In genomic region chr3R:12347659-12348058, dm6 we compare ENCODE assay signal across 3 fruit fly cellular contexts.
TF ChIP-seq lines count a peak whose summit lies in the region.

No protein-coding gene starts in this region.

- TF ChIP-seq CTCF in whole organism, embryonic (GFP tag; optimal IDR thresholded peaks at IDR 0.05; lab: Kevin White, UChicago): no peak

TF ChIP-seq in whole organism, adult, 20 proteins besides CTCF, POLR2A, EP300 and RAD21:
- TF ChIP-seq kay (GFP tag; lab: Kevin White, UChicago; ENCODE audit: borderline replicate concordance) (peak; percentile 45), Hr96 (GFP tag; optimal IDR thresholded peaks at IDR 0.05; lab: Kevin White, UChicago) (no peak)

TF ChIP-seq in whole organism, embryonic, 481 proteins besides CTCF, POLR2A, EP300 and RAD21:
- peak; percentile 20 for TF ChIP-seq CG12071 (GFP tag; optimal IDR thresholded peaks at IDR 0.05; lab: Kevin White, UChicago)
- TF ChIP-seq Dip2 (GFP tag; IDR thresholded peaks at IDR 0.05; lab: Robert Waterston, UW): no peak
- TF ChIP-seq PHDP (tag; optimal IDR thresholded peaks at IDR 0.05; lab: Kevin White, UChicago): no peak
- peak; percentile 73 for TF ChIP-seq CG10321 (GFP tag; IDR thresholded peaks at IDR 0.05; lab: Robert Waterston, UW)
- peak; percentile 27 for TF ChIP-seq sens (GFP tag; lab: Kevin White, UChicago)
- TF ChIP-seq gce (GFP tag; IDR thresholded peaks at IDR 0.05; lab: Robert Waterston, UW): no peak
- no peak for TF ChIP-seq CG34376 (GFP tag; optimal IDR thresholded peaks at IDR 0.05; lab: Kevin White, UChicago)
- TF ChIP-seq ewg (GFP tag; optimal IDR thresholded peaks at IDR 0.05; lab: Kevin White, UChicago): peak; percentile 74
- TF ChIP-seq Nf-YB (GFP tag; optimal IDR thresholded peaks at IDR 0.05; lab: Kevin White, UChicago): peak; percentile 78
- TF ChIP-seq CG14667 (GFP tag; IDR thresholded peaks at IDR 0.05; lab: Robert Waterston, UW): no peak
- TF ChIP-seq hb (GFP tag; IDR thresholded peaks at IDR 0.05; lab: Robert Waterston, UW; ENCODE audit: partially characterized antibody): no peak
- TF ChIP-seq Adf1 (GFP tag; IDR thresholded peaks at IDR 0.05; lab: Robert Waterston, UW): 0 out of 2 replicates have a peak, but pooled peaks have one; percentile 8
- peak; percentile 29; the same call in 1 of the 2 replicates for TF ChIP-seq CG32767 (GFP tag; IDR thresholded peaks at IDR 0.05; lab: Robert Waterston, UW)
- peak; percentile 84 for TF ChIP-seq Deaf1 (tag; optimal IDR thresholded peaks at IDR 0.05; lab: Kevin White, UChicago)
- no peak for TF ChIP-seq CG4282 (GFP tag; optimal IDR thresholded peaks at IDR 0.05; lab: Kevin White, UChicago)
- TF ChIP-seq Nf-YC (tag; optimal IDR thresholded peaks at IDR 0.05; lab: Kevin White, UChicago): peak; percentile 91
- 0 out of 2 replicates have a peak, but pooled peaks have one; percentile 9 for TF ChIP-seq CG32532 (GFP tag; IDR thresholded peaks at IDR 0.05; lab: Robert Waterston, UW)
- peak; percentile 37 for TF ChIP-seq CG1832 (GFP tag; optimal IDR thresholded peaks at IDR 0.05; lab: Kevin White, UChicago)
- no peak for TF ChIP-seq peb (GFP tag; IDR thresholded peaks at IDR 0.05; lab: Robert Waterston, UW)
TF ChIP-seq in whole organism, embryonic: peak in this region for 11.

TF ChIP-seq in whole organism, prepupa, 60 proteins besides CTCF, POLR2A, EP300 and RAD21:
- TF ChIP-seq OdsH (GFP tag; optimal IDR thresholded peaks at IDR 0.05; lab: Kevin White, UChicago) (no peak), svp (GFP tag; lab: Kevin White, UChicago) (peak; percentile 28)
